Worm (Caenorhabditis elegans) whole organism, L4 larva: ENCODE results near the gene F59E12.8.

Experiments used
- D1046.2 ChIP-seq: fragments of 200-800 bp; sonication (Bioruptor generic); IDR thresholded peaks from 2 replicates; pipeline ENCODE4 v1.3.6; 2022; ENCODE audit warnings: missing genetic modification characterization, missing compliant biosample characterization
- F10B5.3 ChIP-seq: sonication (generic microtip); optimal IDR thresholded peaks from 2 replicates; lab custom pipeline; 2016; ENCODE audit warnings: mild to moderate bottlenecking, missing genetic modification characterization, missing compliant biosample characterization
- F26F4.8 ChIP-seq: fragments of 200-800 bp; sonication (Bioruptor generic); conservative IDR thresholded peaks from 2 replicates; pipeline ENCODE4 v1.3.6; 2022; ENCODE audit warnings: missing genetic modification characterization, missing compliant biosample characterization
- F37D6.2 ChIP-seq: sonication (generic microtip); optimal IDR thresholded peaks from 2 replicates; lab custom pipeline; 2016; ENCODE audit warnings: mild to moderate bottlenecking, missing genetic modification characterization, missing compliant biosample characterization
- Y48G9A.11 ChIP-seq: fragments of 200-800 bp; sonication (Bioruptor generic); IDR thresholded peaks from 2 replicates; pipeline ENCODE4 v1.3.6; 2022; ENCODE audit warnings: missing genetic modification reagents, missing genetic modification characterization, missing compliant biosample characterization
- ZK337.2 ChIP-seq: fragments of 200-800 bp; sonication (Bioruptor generic); IDR thresholded peaks from 2 replicates; pipeline ENCODE4 v1.3.6; 2022; ENCODE audit warnings: missing genetic modification reagents, missing genetic modification characterization, missing compliant biosample characterization
- aly-2 ChIP-seq: sonication (generic microtip); optimal IDR thresholded peaks from 2 replicates; lab custom pipeline; 2018; ENCODE audit warnings: missing biosample characterization, missing genetic modification characterization
- ama-1 ChIP-seq: fragments of 150-350 bp; optimal IDR thresholded peaks from 2 replicates; lab custom pipeline; 2014; ENCODE audit warnings: inconsistent platforms, mixed read lengths
- arid-1 ChIP-seq: fragments of 200-800 bp; sonication (Bioruptor generic); conservative IDR thresholded peaks from 2 replicates; pipeline ENCODE4 v1.3.6; 2022; ENCODE audit warnings: missing genetic modification reagents, missing genetic modification characterization, missing compliant biosample characterization
- attf-4 ChIP-seq: sonication (generic microtip); optimal IDR thresholded peaks from 3 replicates; lab custom pipeline; 2017; ENCODE audit warnings: missing biosample characterization, missing genetic modification characterization
- ceh-20 ChIP-seq: fragments of 200-800 bp; sonication (Bioruptor generic); IDR thresholded peaks from 2 replicates; pipeline ENCODE4 v1.3.6; 2022; ENCODE audit warnings: missing genetic modification reagents, missing genetic modification characterization, missing compliant biosample characterization
- ces-1 ChIP-seq: fragments of 150-350 bp; sonication (generic microtip); optimal IDR thresholded peaks from 4 replicates; lab custom pipeline; 2014; ENCODE audit warnings: missing biosample characterization, missing genetic modification reagents, missing genetic modification characterization
- daf-8 ChIP-seq: fragments of 200-800 bp; sonication (Bioruptor generic); IDR thresholded peaks from 2 replicates; pipeline ENCODE4 v1.3.6; 2022; ENCODE audit warnings: missing genetic modification characterization, missing compliant biosample characterization
- dmd-9 ChIP-seq: fragments of 200-800 bp; sonication (Bioruptor generic); IDR thresholded peaks from 2 replicates; pipeline ENCODE4 v1.3.6; 2022; ENCODE audit warnings: missing genetic modification reagents, missing genetic modification characterization, missing compliant biosample characterization
- duxl-1 ChIP-seq: sonication (generic microtip); optimal IDR thresholded peaks from 2 replicates; lab custom pipeline; 2016; ENCODE audit warnings: mild to moderate bottlenecking, missing genetic modification characterization, moderate library complexity, missing compliant biosample characterization; ENCODE audit not compliant: poor library complexity
- dve-1 ChIP-seq: sonication (generic microtip); optimal IDR thresholded peaks from 2 replicates; lab custom pipeline; 2017; ENCODE audit warnings: antibody characterized with exemption, mild to moderate bottlenecking, missing genetic modification characterization, missing compliant biosample characterization; ENCODE audit not compliant: insufficient read depth
- fkh-10 ChIP-seq: fragments of 150-350 bp; optimal IDR thresholded peaks from 2 replicates; lab custom pipeline; 2014; ENCODE audit warnings: missing biosample characterization, missing genetic modification reagents, missing genetic modification characterization
- fos-1 ChIP-seq: fragments of 150-350 bp; optimal IDR thresholded peaks from 2 replicates; lab custom pipeline; 2014; ENCODE audit warnings: missing biosample characterization, missing genetic modification characterization
- gei-8 ChIP-seq: fragments of 200-800 bp; sonication (Bioruptor generic); optimal IDR thresholded peaks from 2 replicates; lab custom pipeline; 2018; ENCODE audit warnings: mild to moderate bottlenecking, missing genetic modification characterization, missing compliant biosample characterization
- hif-1 ChIP-seq, 2 experiments: sonication (generic microtip); optimal IDR thresholded peaks; 2 replicates each; lab custom pipeline; 2016 to 2017; ENCODE audit warnings: missing compliant biosample characterization in 2 of 2, missing genetic modification characterization in 2 of 2, missing genetic modification reagents in 2 of 2, missing genotype in 2 of 2, mild to moderate bottlenecking in 1 of 2
- hmg-1.1 ChIP-seq: fragments of 200-800 bp; sonication (Bioruptor generic); IDR thresholded peaks from 2 replicates; pipeline ENCODE4 v1.3.6; 2022; ENCODE audit warnings: missing genetic modification reagents, missing genetic modification characterization, missing compliant biosample characterization
- lin-13 ChIP-seq: fragments of 150-350 bp; optimal IDR thresholded peaks from 2 replicates; lab custom pipeline; 2014; ENCODE audit warnings: missing biosample characterization, missing genetic modification reagents, missing genetic modification characterization
- lin-15B ChIP-seq: fragments of 150-350 bp; sonication (generic microtip); optimal IDR thresholded peaks from 3 replicates; lab custom pipeline; 2014; ENCODE audit warnings: missing biosample characterization, missing genetic modification characterization
- lin-39 ChIP-seq: fragments of 150-350 bp; optimal IDR thresholded peaks from 2 replicates; lab custom pipeline; 2014; ENCODE audit warnings: missing biosample characterization, missing genetic modification reagents, missing genetic modification characterization
- lir-3 ChIP-seq: sonication (generic microtip); optimal IDR thresholded peaks from 2 replicates; lab custom pipeline; 2016; ENCODE audit warnings: mild to moderate bottlenecking, missing genetic modification characterization, missing compliant biosample characterization
- madf-5 ChIP-seq, 2 experiments: fragments of 200-800 bp; sonication (Bioruptor generic); IDR thresholded peaks; 2 replicates each; pipeline ENCODE4 v1.3.6; 2022; ENCODE audit warnings: missing compliant biosample characterization in 2 of 2, missing genetic modification characterization in 2 of 2
- mdl-1 ChIP-seq, 2 experiments: fragments of 150-350 bp in 1 of 2; sonication (generic microtip) in 1 of 2; optimal IDR thresholded peaks; 2 replicates each; lab custom pipeline; 2014 to 2017; ENCODE audit warnings: missing biosample characterization in 2 of 2, missing genetic modification characterization in 2 of 2
- mdt-29 ChIP-seq: fragments of 200-800 bp; sonication (Bioruptor generic); IDR thresholded peaks from 2 replicates; pipeline ENCODE4 v1.3.6; 2022; ENCODE audit warnings: missing genetic modification reagents, missing genetic modification characterization, missing compliant biosample characterization
- mes-2 ChIP-seq: sonication (generic microtip); optimal IDR thresholded peaks from 2 replicates; lab custom pipeline; 2016; ENCODE audit warnings: missing genotype, mild to moderate bottlenecking, missing genetic modification characterization, missing compliant biosample characterization; ENCODE audit not compliant: poor library complexity, severe bottlenecking
- mxl-2 ChIP-seq: fragments of 200-800 bp; sonication (Bioruptor generic); conservative IDR thresholded peaks from 2 replicates; pipeline ENCODE4 v1.3.6; 2022; ENCODE audit warnings: missing genetic modification reagents, missing genetic modification characterization, missing compliant biosample characterization
- mxl-3 ChIP-seq: fragments of 200-800 bp; sonication (Bioruptor generic); optimal IDR thresholded peaks from 2 replicates; lab custom pipeline; 2018; ENCODE audit warnings: mild to moderate bottlenecking, missing genetic modification characterization, missing compliant biosample characterization
- nhr-10 ChIP-seq: fragments of 150-350 bp; optimal IDR thresholded peaks from 2 replicates; lab custom pipeline; 2014; ENCODE audit warnings: missing biosample characterization, missing genetic modification characterization
- nhr-11 ChIP-seq: fragments of 150-350 bp; optimal IDR thresholded peaks from 2 replicates; lab custom pipeline; 2014; ENCODE audit warnings: missing biosample characterization, missing genetic modification characterization
- nhr-237 ChIP-seq: sonication (generic microtip); optimal IDR thresholded peaks from 2 replicates; lab custom pipeline; 2017; ENCODE audit warnings: missing biosample characterization, missing genetic modification characterization
- nhr-25 ChIP-seq: sonication (generic microtip); optimal IDR thresholded peaks from 2 replicates; lab custom pipeline; 2017; ENCODE audit warnings: missing genetic modification characterization, mild to moderate bottlenecking, missing compliant biosample characterization, antibody characterized with exemption, moderate library complexity, borderline replicate concordance; ENCODE audit not compliant: insufficient read depth
- nhr-42 ChIP-seq: fragments of 200-800 bp; sonication (Bioruptor generic); IDR thresholded peaks from 2 replicates; pipeline ENCODE4 v1.3.6; 2022; ENCODE audit warnings: missing genetic modification characterization, missing compliant biosample characterization
- nhr-48 ChIP-seq: sonication (generic microtip); optimal IDR thresholded peaks from 2 replicates; lab custom pipeline; 2016; ENCODE audit warnings: mild to moderate bottlenecking, missing genetic modification characterization, missing compliant biosample characterization
- nhr-6 ChIP-seq: fragments of 150-350 bp; optimal IDR thresholded peaks from 2 replicates; lab custom pipeline; 2014; ENCODE audit warnings: missing biosample characterization, missing genetic modification characterization
- nhr-77 ChIP-seq: fragments of 150-350 bp; optimal IDR thresholded peaks from 2 replicates; lab custom pipeline; 2014; ENCODE audit warnings: missing biosample characterization, missing genetic modification characterization
- pha-4 ChIP-seq, 2 experiments: fragments of 150-350 bp in 1 of 2; fragments of 200-800 bp in 1 of 2; sonication (Bioruptor generic) in 1 of 2; IDR thresholded peaks in 1 of 2; optimal IDR thresholded peaks in 1 of 2; 2 replicates each; pipeline versions ENCODE4 v1.3.6 to Lab custom; 2014 to 2022; ENCODE audit warnings: missing genetic modification characterization in 2 of 2, missing genetic modification reagents in 2 of 2, missing biosample characterization in 1 of 2, missing compliant biosample characterization in 1 of 2
- pqm-1 ChIP-seq: sonication (generic microtip); optimal IDR thresholded peaks from 2 replicates; lab custom pipeline; 2017; ENCODE audit warnings: missing biosample characterization, missing genetic modification characterization
- set-16 ChIP-seq: fragments of 200-800 bp; sonication (Bioruptor generic); IDR thresholded peaks from 2 replicates; pipeline ENCODE4 v1.3.6; 2022; ENCODE audit warnings: missing genetic modification reagents, missing genetic modification characterization, missing compliant biosample characterization
- snpc-1.2 ChIP-seq: fragments of 200-800 bp; sonication (Bioruptor generic); IDR thresholded peaks from 2 replicates; pipeline ENCODE4 v1.3.6; 2022; ENCODE audit warnings: missing genetic modification reagents, missing genetic modification characterization, missing compliant biosample characterization
- spr-3 ChIP-seq: fragments of 200-800 bp; sonication (Bioruptor generic); optimal IDR thresholded peaks from 2 replicates; lab custom pipeline; 2018; ENCODE audit warnings: mild to moderate bottlenecking, missing genetic modification characterization, missing compliant biosample characterization
- tra-1 ChIP-seq: fragments of 200-800 bp; sonication (Bioruptor generic); IDR thresholded peaks from 2 replicates; pipeline ENCODE4 v1.3.6; 2022; ENCODE audit warnings: missing genetic modification reagents, missing genetic modification characterization, missing compliant biosample characterization
- unc-130 ChIP-seq: sonication (generic microtip); optimal IDR thresholded peaks from 2 replicates; lab custom pipeline; 2016; ENCODE audit warnings: missing genetic modification reagents, missing genetic modification characterization, missing compliant biosample characterization
- unc-39 ChIP-seq: sonication (generic microtip); optimal IDR thresholded peaks from 2 replicates; lab custom pipeline; 2017; ENCODE audit warnings: missing biosample characterization, missing genetic modification characterization
- vab-7 ChIP-seq: fragments of 200-800 bp; sonication (Bioruptor generic); IDR thresholded peaks from 2 replicates; pipeline ENCODE4 v1.3.6; 2022; ENCODE audit warnings: missing genetic modification reagents, missing genetic modification characterization, missing compliant biosample characterization
- zfp-2 ChIP-seq: sonication (generic microtip); optimal IDR thresholded peaks from 2 replicates; lab custom pipeline; 2016; ENCODE audit warnings: mild to moderate bottlenecking, missing genetic modification characterization, missing compliant biosample characterization
- zip-2 ChIP-seq: fragments of 150-350 bp; optimal IDR thresholded peaks from 2 replicates; lab custom pipeline; 2014; ENCODE audit warnings: missing biosample characterization, missing genetic modification characterization

F59E12.8 gene

ce11 chrII:5661735-5662177 is 25.0 kb upstream of the F59E12.8 start:
- TF ChIP-seq mdl-1 (tag; optimal IDR thresholded peaks at IDR 0.05; lab: Kevin White, UChicago) (peak; percentile 85 to 87), dmd-9 (GFP tag; lab: Robert Waterston, UW) (peak; percentile 80), spr-3 (GFP tag; lab: Kevin White, UChicago) (peak; percentile 94), mxl-3 (GFP tag; lab: Kevin White, UChicago) (peak; percentile 88), unc-130 (GFP tag; lab: Kevin White, UChicago) (peak; percentile 76), nhr-77 (tag; lab: Kevin White, UChicago) (peak; percentile 79), pqm-1 (tag; lab: Kevin White, UChicago) (peak; percentile 11), mdt-29 (GFP tag; lab: Robert Waterston, UW) (peak; percentile 94), aly-2 (tag; lab: Kevin White, UChicago) (no peak), nhr-48 (tag; lab: Kevin White, UChicago) (peak; percentile 73), set-16 (GFP tag; lab: Robert Waterston, UW) (peak; percentile 99), nhr-6 (tag; lab: Kevin White, UChicago) (peak; percentile 40), hmg-1.1 (GFP tag; lab: Robert Waterston, UW) (peak; percentile 97), fkh-10 (GFP tag; lab: Kevin White, UChicago) (peak; percentile 85), unc-39 (tag; lab: Kevin White, UChicago) (no peak), lin-15B (tag; lab: Kevin White, UChicago) (no peak), nhr-237 (peak; percentile 42), arid-1 (GFP tag; lab: Robert Waterston, UW) (peak; percentile 97), dve-1 (peak; percentile 80), madf-5 (GFP tag; IDR thresholded peaks at IDR 0.05; lab: Robert Waterston, UW) (peak; percentile 95 to 98), fos-1 (tag; lab: Kevin White, UChicago) (no peak), D1046.2 (GFP tag; lab: Robert Waterston, UW) (peak; percentile 94), nhr-11 (tag; lab: Kevin White, UChicago) (peak; percentile 81), ceh-20 (peak; percentile 96), daf-8 (peak; percentile 83; the same call in 1 of the 2 replicates), zfp-2 (tag; lab: Kevin White, UChicago) (peak; percentile 57), zip-2 (tag; lab: Kevin White, UChicago) (no peak), lin-39 (no peak), vab-7 (GFP tag; lab: Robert Waterston, UW) (peak; percentile 97), lir-3 (tag; lab: Kevin White, UChicago) (peak; percentile 72), ZK337.2 (GFP tag; lab: Robert Waterston, UW) (peak; percentile 88), nhr-25 (peak; percentile 2), F10B5.3 (tag; lab: Kevin White, UChicago) (peak; percentile 17), F37D6.2 (tag; lab: Kevin White, UChicago) (peak; percentile 91), nhr-10 (tag; lab: Kevin White, UChicago) (peak; percentile 77), snpc-1.2 (GFP tag; lab: Robert Waterston, UW) (peak; percentile 94), tra-1 (peak; percentile 97), lin-13 (GFP tag; lab: Kevin White, UChicago) (peak; percentile 76), ama-1 (peak; percentile 100), mes-2 (tag; lab: Kevin White, UChicago) (peak; percentile 86), pha-4 (GFP tag; IDR thresholded peaks at IDR 0.05; lab: Robert Waterston, UW) (peak; percentile 98), pha-4 (tag; optimal IDR thresholded peaks at IDR 0.05; lab: Kevin White, UChicago) (no peak), F26F4.8 (GFP tag; lab: Robert Waterston, UW) (peak; percentile 57; the same call in 1 of the 2 replicates), mxl-2 (GFP tag; lab: Robert Waterston, UW) (peak; percentile 51; the same call in 1 of the 2 replicates), duxl-1 (tag; lab: Kevin White, UChicago) (peak; percentile 69), nhr-42 (peak; percentile 94), Y48G9A.11 (GFP tag; lab: Robert Waterston, UW) (peak; percentile 95), gei-8 (GFP tag; lab: Kevin White, UChicago) (peak; percentile 97), attf-4 (tag; lab: Kevin White, UChicago) (no peak), ces-1 (GFP tag; lab: Kevin White, UChicago) (no peak), hif-1 (tag; optimal IDR thresholded peaks at IDR 0.05; lab: Kevin White, UChicago) (peak; percentile 31 to 94)
